Worm (Caenorhabditis elegans): Measurements from ENCODE around the gene gar-1.

ce11 chrX:6533038-6533437 is 48.4 kb upstream of the gar-1 start:
- no peak for TF ChIP-seq tab-1 (GFP tag; IDR thresholded peaks at IDR 0.05)
- TF ChIP-seq cog-1 (tag; optimal IDR thresholded peaks at IDR 0.05) = no peak
- TF ChIP-seq flt-1 (GFP tag; IDR thresholded peaks at IDR 0.05) = no peak
- TF ChIP-seq T22C8.4 (GFP tag; IDR thresholded peaks at IDR 0.05) = no peak

Data from whole organism, midembryonic.